Fruit fly (Drosophila melanogaster) whole organism, prepupa: ENCODE results near the gene PolA2.

Experiments used
- CG11762 ChIP-seq: fragments of 200-800 bp; sonication (Bioruptor generic); optimal IDR thresholded peaks from 3 replicates; lab custom pipeline; 2016; ENCODE audit warnings: missing biosample characterization, missing genetic modification characterization; ENCODE audit not compliant: insufficient read depth
- CG16779 ChIP-seq: fragments of 200-800 bp; sonication (Bioruptor generic); optimal IDR thresholded peaks from 3 replicates; lab custom pipeline; 2017; ENCODE audit warnings: missing biosample characterization, mild to moderate bottlenecking, missing genetic modification characterization
- CG3032 ChIP-seq: fragments of 200-800 bp; optimal IDR thresholded peaks from 2 replicates; lab custom pipeline; 2019; ENCODE audit warnings: missing biosample characterization, mild to moderate bottlenecking, missing genetic modification characterization, moderate library complexity
- CG31627 ChIP-seq: fragments of 200-800 bp; sonication (Bioruptor generic); optimal IDR thresholded peaks from 3 replicates; lab custom pipeline; 2016; ENCODE audit warnings: missing biosample characterization, missing genetic modification characterization
- CG4318 ChIP-seq: fragments of 200-800 bp; sonication (Bioruptor generic); optimal IDR thresholded peaks from 3 replicates; lab custom pipeline; 2017; ENCODE audit warnings: missing biosample characterization, mild to moderate bottlenecking, missing genetic modification characterization
- CG6163 ChIP-seq: fragments of 200-800 bp; sonication (Bioruptor generic); IDR thresholded peaks from 3 replicates; pipeline ENCODE4 v1.3.6; 2022; ENCODE audit warnings: missing biosample characterization, missing genetic modification characterization
- CG6276 ChIP-seq: fragments of 200-800 bp; sonication (Bioruptor generic); optimal IDR thresholded peaks from 2 replicates; lab custom pipeline; 2017; ENCODE audit warnings: missing biosample characterization, mild to moderate bottlenecking, missing genetic modification characterization
- CG6792 ChIP-seq: fragments of 200-800 bp; sonication (Bioruptor generic); optimal IDR thresholded peaks from 3 replicates; lab custom pipeline; 2016; ENCODE audit warnings: missing biosample characterization, missing genetic modification characterization
- CG8119 ChIP-seq: fragments of 200-800 bp; sonication (Bioruptor generic); IDR thresholded peaks from 3 replicates; pipeline ENCODE4 v1.3.6; 2022; ENCODE audit warnings: missing biosample characterization, missing genetic modification characterization
- CG8319 ChIP-seq: fragments of 200-800 bp; sonication (Bioruptor generic); optimal IDR thresholded peaks from 3 replicates; lab custom pipeline; 2016; ENCODE audit warnings: missing biosample characterization, missing genetic modification characterization
- Gug ChIP-seq: fragments of 200-800 bp; sonication (Bioruptor generic); IDR thresholded peaks from 2 replicates; pipeline ENCODE4 v1.3.6; 2022; ENCODE audit warnings: missing biosample characterization, missing genetic modification characterization
- Hr4 ChIP-seq: fragments of 200-800 bp; sonication (Bioruptor generic); optimal IDR thresholded peaks from 3 replicates; lab custom pipeline; 2016; ENCODE audit warnings: missing biosample characterization, missing genetic modification characterization
- Sox14 ChIP-seq: fragments of 200-800 bp; sonication (Bioruptor generic); optimal IDR thresholded peaks from 3 replicates; lab custom pipeline; 2016; ENCODE audit warnings: missing biosample characterization, missing genetic modification characterization
- achi ChIP-seq: fragments of 200-800 bp; sonication (Bioruptor generic); optimal IDR thresholded peaks from 3 replicates; lab custom pipeline; 2016; ENCODE audit warnings: missing biosample characterization, missing genetic modification characterization
- dac ChIP-seq: fragments of 200-800 bp; sonication (Bioruptor generic); optimal IDR thresholded peaks from 2 replicates; lab custom pipeline; 2017; ENCODE audit warnings: missing biosample characterization, mild to moderate bottlenecking, missing genetic modification characterization
- esn ChIP-seq: fragments of 200-800 bp; sonication (Bioruptor generic); optimal IDR thresholded peaks from 2 replicates; lab custom pipeline; 2016; ENCODE audit warnings: missing biosample characterization, mild to moderate bottlenecking, missing genetic modification characterization, moderate library complexity
- fkh ChIP-seq: fragments of 200-800 bp; sonication (Bioruptor generic); optimal IDR thresholded peaks from 3 replicates; lab custom pipeline; 2017; ENCODE audit warnings: missing biosample characterization, mild to moderate bottlenecking, missing genetic modification characterization, moderate library complexity
- salr ChIP-seq, 2 experiments: fragments of 200-800 bp; sonication (Bioruptor generic); optimal IDR thresholded peaks; 3 replicates each; lab custom pipeline; 2016 to 2018; ENCODE audit warnings: missing biosample characterization in 2 of 2, missing genetic modification characterization in 2 of 2, mild to moderate bottlenecking in 1 of 2
- spab ChIP-seq: fragments of 200-800 bp; sonication (Bioruptor generic); optimal IDR thresholded peaks from 2 replicates; lab custom pipeline; 2017; ENCODE audit warnings: missing biosample characterization, mild to moderate bottlenecking, missing genetic modification characterization, missing genetic modification reagents
- ss ChIP-seq, 2 experiments: fragments of 200-800 bp; sonication (Bioruptor generic); optimal IDR thresholded peaks; 2 replicates in 1 of 2; 3 replicates in 1 of 2; lab custom pipeline; 2017 to 2018; ENCODE audit warnings: mild to moderate bottlenecking in 2 of 2, missing biosample characterization in 2 of 2, missing genetic modification characterization in 2 of 2, moderate library complexity in 1 of 2

Gene PolA2

dm6 chr3R:27289638-27290037, 50.7 kb downstream of the PolA2 start (continued):
- TF ChIP-seq CG6276 (GFP tag; lab: Kevin White, UChicago), result peak; percentile 43
- no peak for TF ChIP-seq fkh (GFP tag; lab: Kevin White, UChicago)
- TF ChIP-seq salr (GFP tag; optimal IDR thresholded peaks at IDR 0.05; lab: Kevin White, UChicago), result no peak
- TF ChIP-seq CG6163, result peak; percentile 68; the same call in 2 of the 3 replicates
- TF ChIP-seq ss (GFP tag; optimal IDR thresholded peaks at IDR 0.05; lab: Kevin White, UChicago), result no peak
- no peak; the same call in 2 of the 3 replicates for TF ChIP-seq CG8119 (GFP tag; lab: Robert Waterston, UW)
- no peak for TF ChIP-seq CG6792
- TF ChIP-seq dac (GFP tag; lab: Kevin White, UChicago), result no peak
- peak; percentile 31 for TF ChIP-seq esn
- TF ChIP-seq Gug (GFP tag; lab: Robert Waterston, UW), result 0 out of 2 replicates have a peak, but pooled peaks have one; percentile 17
- no peak for TF ChIP-seq achi
- no peak for TF ChIP-seq CG31627 (GFP tag; lab: Kevin White, UChicago)
- TF ChIP-seq CG8319 (GFP tag; lab: Kevin White, UChicago), result no peak
- no peak for TF ChIP-seq spab (GFP tag; lab: Kevin White, UChicago)
- no peak for TF ChIP-seq CG3032 (tag; lab: Kevin White, UChicago)
- TF ChIP-seq CG11762 (GFP tag; lab: Kevin White, UChicago), result no peak
- TF ChIP-seq CG16779 (tag; lab: Kevin White, UChicago), result peak; percentile 12
- peak; percentile 36 for TF ChIP-seq Hr4 (GFP tag; lab: Kevin White, UChicago)
- no peak for TF ChIP-seq CG4318
- TF ChIP-seq Sox14 (GFP tag; lab: Kevin White, UChicago), result peak; percentile 44
